Fruit fly (Drosophila melanogaster): Measurements from ENCODE around the gene PolE1.
A peak's percentile ranks its signal among the peaks of the same experiment; 100 is the strongest.

Gene PolE1

dm6 chr3R:23331865-23332367, 16.0 kb upstream of the PolE1 start (continued):
- TF ChIP-seq Stat92E (GFP tag; optimal IDR thresholded peaks at IDR 0.05) (no peak), zfh2 (GFP tag; optimal IDR thresholded peaks at IDR 0.05) (peak; percentile 16), danr (GFP tag; IDR thresholded peaks at IDR 0.05) (no peak), CG2712 (tag; optimal IDR thresholded peaks at IDR 0.05) (no peak), Tbp (GFP tag; optimal IDR thresholded peaks at IDR 0.05) (no peak), Nf-YC (tag; optimal IDR thresholded peaks at IDR 0.05) (no peak), CG11695 (GFP tag; IDR thresholded peaks at IDR 0.05) (no peak), CG7556 (GFP tag; optimal IDR thresholded peaks at IDR 0.05) (no peak), CG8290 (GFP tag; optimal IDR thresholded peaks at IDR 0.05) (no peak), CG8290 (tag; optimal IDR thresholded peaks at IDR 0.05) (peak in 1 of 2 experiments; percentile 63), salm (tag; optimal IDR thresholded peaks at IDR 0.05) (no peak), CG14050 (GFP tag; IDR thresholded peaks at IDR 0.05) (no peak), CG2199 (GFP tag; IDR thresholded peaks at IDR 0.05) (peak; percentile 82; the same call in 1 of the 3 replicates), ac (GFP tag; optimal IDR thresholded peaks at IDR 0.05) (no peak), Bdp1 (GFP tag; optimal IDR thresholded peaks at IDR 0.05) (no peak), CG4820 (GFP tag; optimal IDR thresholded peaks at IDR 0.05) (no peak), CG31224 (GFP tag; IDR thresholded peaks at IDR 0.05) (0 out of 2 replicates have a peak, but pooled peaks have one; percentile 19), CG10543 (GFP tag; optimal IDR thresholded peaks at IDR 0.05) (no peak), CG8388 (GFP tag; optimal IDR thresholded peaks at IDR 0.05) (no peak), h (optimal IDR thresholded peaks at IDR 0.05) (no peak), CG2889 (GFP tag; IDR thresholded peaks at IDR 0.05) (0 out of 3 replicates have a peak, but pooled peaks have one; percentile 32), Hey (tag; optimal IDR thresholded peaks at IDR 0.05) (no peak), dm (GFP tag; optimal IDR thresholded peaks at IDR 0.05) (no peak), GATAe (GFP tag; conservative IDR thresholded peaks at IDR 0.05) (peak; percentile 88), caup (GFP tag; optimal IDR thresholded peaks at IDR 0.05; ENCODE audit: severe bottlenecking) (peak; percentile 4), CG4617 (GFP tag; optimal IDR thresholded peaks at IDR 0.05; ENCODE audit: borderline replicate concordance) (no peak), lab (GFP tag; optimal IDR thresholded peaks at IDR 0.05) (peak; percentile 39), CG12659 (GFP tag; optimal IDR thresholded peaks at IDR 0.05) (no peak), nmo (GFP tag; optimal IDR thresholded peaks at IDR 0.05) (no peak), CG34224 (GFP tag; IDR thresholded peaks at IDR 0.05; ENCODE audit: partially characterized antibody) (no peak), CG34376 (GFP tag; optimal IDR thresholded peaks at IDR 0.05) (no peak), CG3847 (GFP tag; IDR thresholded peaks at IDR 0.05) (no peak), tna (GFP tag; IDR thresholded peaks at IDR 0.05; ENCODE audit: partially characterized antibody) (no peak), CG4854 (GFP tag; optimal IDR thresholded peaks at IDR 0.05) (no peak), CG10267 (tag; optimal IDR thresholded peaks at IDR 0.05) (no peak), odd (GFP tag; optimal IDR thresholded peaks at IDR 0.05) (no peak), Ravus (GFP tag; IDR thresholded peaks at IDR 0.05) (no peak), Ets65A (GFP tag) (no peak), CG4328 (GFP tag; optimal IDR thresholded peaks at IDR 0.05) (no peak), hb (GFP tag; IDR thresholded peaks at IDR 0.05; ENCODE audit: partially characterized antibody) (no peak), C15 (GFP tag; IDR thresholded peaks at IDR 0.05) (no peak), pho (GFP tag; optimal IDR thresholded peaks at IDR 0.05) (no peak), Nf-YB (GFP tag; optimal IDR thresholded peaks at IDR 0.05) (no peak), Hr78 (GFP tag; optimal IDR thresholded peaks at IDR 0.05) (peak in 1 of 2 experiments; percentile 88), CG2678 (tag; optimal IDR thresholded peaks at IDR 0.05) (peak; percentile 29), onecut (GFP tag; IDR thresholded peaks at IDR 0.05) (no peak), sna (GFP tag; IDR thresholded peaks at IDR 0.05; ENCODE audit: partially characterized antibody) (no peak), CG13894 (tag; optimal IDR thresholded peaks at IDR 0.05) (no peak), CG4360 (GFP tag; IDR thresholded peaks at IDR 0.05) (no peak), CG43689 (GFP tag; IDR thresholded peaks at IDR 0.05) (no peak)
